Fruit fly (Drosophila melanogaster) whole organism, embryonic: Measurements from ENCODE around the gene Cul6.

Experiments used
- Blimp-1 ChIP-seq: fragments of 200-800 bp; sonication (Bioruptor generic); optimal IDR thresholded peaks from 3 replicates; lab custom pipeline; 2018; ENCODE audit warnings: missing biosample characterization, missing genetic modification characterization, mild to moderate bottlenecking, moderate library complexity, missing genetic modification reagents
- C15 ChIP-seq: fragments of 200-800 bp; sonication (Bioruptor generic); IDR thresholded peaks from 3 replicates; pipeline ENCODE4 v1.3.6; 2022; ENCODE audit warnings: missing biosample characterization, missing genetic modification characterization
- CG10462 ChIP-seq: fragments of 200-800 bp; sonication (Bioruptor generic); optimal IDR thresholded peaks from 2 replicates; lab custom pipeline; 2016; ENCODE audit warnings: missing biosample characterization, missing genetic modification characterization
- CG10979 ChIP-seq: fragments of 200-800 bp; sonication (Bioruptor generic); optimal IDR thresholded peaks from 2 replicates; lab custom pipeline; 2018; ENCODE audit warnings: missing biosample characterization, mild to moderate bottlenecking, missing genetic modification characterization, moderate library complexity
- CG13894 ChIP-seq: fragments of 200-800 bp; sonication (Bioruptor generic); optimal IDR thresholded peaks from 3 replicates; lab custom pipeline; 2018; ENCODE audit warnings: missing biosample characterization, mild to moderate bottlenecking, missing genetic modification characterization, moderate library complexity
- CG14860 ChIP-seq: fragments of 200-800 bp; sonication (Bioruptor generic); IDR thresholded peaks from 3 replicates; pipeline ENCODE4 v1.3.6; 2022; ENCODE audit warnings: missing biosample characterization, missing genetic modification characterization; ENCODE audit not compliant: partially characterized antibody
- CG15696 ChIP-seq: fragments of 200-800 bp; sonication (Bioruptor generic); optimal IDR thresholded peaks from 2 replicates; lab custom pipeline; 2019; ENCODE audit warnings: missing biosample characterization, mild to moderate bottlenecking, missing genetic modification characterization, moderate library complexity
- CG17829 ChIP-seq: fragments of 200-800 bp; optimal IDR thresholded peaks from 2 replicates; lab custom pipeline; 2019; ENCODE audit warnings: missing biosample characterization, mild to moderate bottlenecking, missing genetic modification characterization, moderate library complexity
- CG18262 ChIP-seq: fragments of 200-800 bp; optimal IDR thresholded peaks from 3 replicates; lab custom pipeline; 2019; ENCODE audit warnings: missing biosample characterization, mild to moderate bottlenecking, missing genetic modification characterization, moderate library complexity
- CG18476 ChIP-seq: fragments of 200-800 bp; sonication (Bioruptor generic); optimal IDR thresholded peaks from 2 replicates; lab custom pipeline; 2016; ENCODE audit warnings: missing biosample characterization, mild to moderate bottlenecking, missing genetic modification characterization
- CG18764 ChIP-seq: fragments of 200-800 bp; sonication (Bioruptor generic); optimal IDR thresholded peaks from 3 replicates; lab custom pipeline; 2016; ENCODE audit warnings: missing biosample characterization, missing genetic modification characterization
- CG2875 ChIP-seq: fragments of 200-800 bp; sonication (Bioruptor generic); optimal IDR thresholded peaks from 2 replicates; lab custom pipeline; 2017; ENCODE audit warnings: missing biosample characterization, mild to moderate bottlenecking, missing genetic modification characterization, missing genetic modification reagents
- CG31441 ChIP-seq: fragments of 200-800 bp; sonication (Bioruptor generic); IDR thresholded peaks from 2 replicates; pipeline ENCODE4 v1.3.6; 2022; ENCODE audit warnings: missing biosample characterization, missing genetic modification characterization
- CG4328 ChIP-seq: fragments of 200-800 bp; sonication (Bioruptor generic); optimal IDR thresholded peaks from 3 replicates; lab custom pipeline; 2017; ENCODE audit warnings: missing biosample characterization, missing genetic modification reagents, missing genetic modification characterization
- CG5245 ChIP-seq: fragments of 200-800 bp; sonication (Bioruptor generic); optimal IDR thresholded peaks from 3 replicates; lab custom pipeline; 2016; ENCODE audit warnings: missing biosample characterization, missing genetic modification characterization
- CG6272 ChIP-seq: fragments of 200-800 bp; sonication (Bioruptor generic); IDR thresholded peaks from 2 replicates; pipeline ENCODE4 v1.3.6; 2022; ENCODE audit warnings: missing biosample characterization, missing genetic modification characterization
- CG6791 ChIP-seq: fragments of 200-800 bp; sonication (Bioruptor generic); IDR thresholded peaks from 3 replicates; pipeline ENCODE4 v1.3.6; 2022; ENCODE audit warnings: missing biosample characterization, missing genetic modification characterization; ENCODE audit not compliant: partially characterized antibody
- CG9215 ChIP-seq: fragments of 200-800 bp; sonication (Bioruptor generic); IDR thresholded peaks from 2 replicates; pipeline ENCODE4 v1.3.6; 2022; ENCODE audit warnings: missing biosample characterization, missing genetic modification characterization
- CHES-1-like ChIP-seq: fragments of 200-800 bp; sonication (Bioruptor generic); optimal IDR thresholded peaks from 2 replicates; lab custom pipeline; 2016; ENCODE audit warnings: missing biosample characterization, missing genetic modification characterization
- CkIIα-i1 ChIP-seq: fragments of 200-800 bp; sonication (Bioruptor generic); IDR thresholded peaks from 2 replicates; pipeline ENCODE4 v1.3.6; 2022; ENCODE audit warnings: missing biosample characterization, missing genetic modification characterization
- CoRest ChIP-seq: fragments of 200-800 bp; sonication (Bioruptor generic); optimal IDR thresholded peaks from 3 replicates; lab custom pipeline; 2018; ENCODE audit warnings: missing biosample characterization, mild to moderate bottlenecking, missing genetic modification characterization, moderate library complexity
- Dfd ChIP-seq, 2 experiments: fragments of >200 bp; optimal IDR thresholded peaks; 2 replicates each; lab custom pipeline; 2017; ENCODE audit warnings: missing biosample characterization in 2 of 2, missing genetic modification characterization in 2 of 2
- Ets65A ChIP-seq: fragments of 200-800 bp; sonication (Bioruptor generic); peaks from one replicate; lab custom pipeline; 2016; ENCODE audit warnings: missing biosample characterization, missing genetic modification characterization
- GATAe ChIP-seq: fragments of 200-800 bp; sonication (Bioruptor generic); conservative IDR thresholded peaks from 2 replicates; pipeline ENCODE4 v1.3.6; 2022; ENCODE audit warnings: missing biosample characterization, missing genetic modification characterization
- H15 ChIP-seq: fragments of 200-800 bp; sonication (Bioruptor generic); IDR thresholded peaks from 3 replicates; pipeline ENCODE4 v1.3.6; 2022; ENCODE audit warnings: missing biosample characterization, missing genetic modification characterization
- HLHmδ ChIP-seq: fragments of 200-800 bp; sonication (Bioruptor generic); optimal IDR thresholded peaks from 2 replicates; lab custom pipeline; 2018; ENCODE audit warnings: missing biosample characterization, mild to moderate bottlenecking, missing genetic modification characterization, moderate library complexity
- Mrtf ChIP-seq: fragments of 200-800 bp; sonication (Bioruptor generic); IDR thresholded peaks from 3 replicates; pipeline ENCODE4 v1.3.6; 2022; ENCODE audit warnings: missing biosample characterization, missing genetic modification characterization
- NC2α ChIP-seq: fragments of 200-800 bp; sonication (Bioruptor generic); optimal IDR thresholded peaks from 2 replicates; lab custom pipeline; 2016; ENCODE audit warnings: missing biosample characterization, missing genetic modification characterization
- Nf-YA ChIP-seq: fragments of 200-800 bp; sonication (Bioruptor generic); IDR thresholded peaks from 2 replicates; pipeline ENCODE4 v1.3.6; 2022; ENCODE audit warnings: missing biosample characterization, missing genetic modification characterization
- Opbp ChIP-seq: fragments of 200-800 bp; sonication (Bioruptor generic); IDR thresholded peaks from 3 replicates; pipeline ENCODE4 v1.3.6; 2022; ENCODE audit warnings: missing biosample characterization, missing genetic modification characterization; ENCODE audit not compliant: partially characterized antibody
- Pdp1 ChIP-seq, 2 experiments: fragments of 200-800 bp; sonication (Bioruptor generic); optimal IDR thresholded peaks; 3 replicates each; lab custom pipeline; 2016; ENCODE audit warnings: missing biosample characterization in 2 of 2, missing genetic modification characterization in 2 of 2, mild to moderate bottlenecking in 1 of 2, moderate library complexity in 1 of 2
- Ssrp ChIP-seq: fragments of 200-800 bp; sonication (Bioruptor generic); optimal IDR thresholded peaks from 2 replicates; lab custom pipeline; 2018; ENCODE audit warnings: missing biosample characterization, mild to moderate bottlenecking, missing genetic modification characterization, moderate library complexity
- Xbp1 ChIP-seq: fragments of 200-800 bp; sonication (Bioruptor generic); optimal IDR thresholded peaks from 3 replicates; lab custom pipeline; 2016; ENCODE audit warnings: missing biosample characterization, mild to moderate bottlenecking, missing genetic modification characterization
- Xrp1 ChIP-seq: fragments of 200-800 bp; sonication (Bioruptor generic); IDR thresholded peaks from 2 replicates; pipeline ENCODE4 v1.3.6; 2022; ENCODE audit warnings: missing biosample characterization, missing genetic modification characterization
- amos ChIP-seq: fragments of 200-800 bp; sonication (Bioruptor generic); IDR thresholded peaks from 2 replicates; pipeline ENCODE4 v1.3.6; 2022; ENCODE audit warnings: missing biosample characterization, missing genetic modification characterization; ENCODE audit not compliant: partially characterized antibody
- br ChIP-seq: fragments of >200 bp; optimal IDR thresholded peaks from 2 replicates; lab custom pipeline; 2017
- cas ChIP-seq: fragments of 200-800 bp; sonication (Bioruptor generic); IDR thresholded peaks from 2 replicates; pipeline ENCODE4 v1.3.6; 2022; ENCODE audit warnings: missing biosample characterization, missing genetic modification characterization
- ci ChIP-seq: fragments of 200-800 bp; sonication (Bioruptor generic); IDR thresholded peaks from 3 replicates; pipeline ENCODE4 v1.3.6; 2022; ENCODE audit warnings: missing biosample characterization, missing genetic modification characterization
- da ChIP-seq: fragments of 200-800 bp; sonication (Bioruptor generic); optimal IDR thresholded peaks from 2 replicates; lab custom pipeline; 2016; ENCODE audit warnings: missing biosample characterization, missing genetic modification characterization
- dmrt11E ChIP-seq: fragments of 200-800 bp; sonication (Bioruptor generic); optimal IDR thresholded peaks from 3 replicates; lab custom pipeline; 2018; ENCODE audit warnings: missing biosample characterization, mild to moderate bottlenecking, missing genetic modification characterization, moderate library complexity
- grn ChIP-seq: fragments of 200-800 bp; sonication (Bioruptor generic); optimal IDR thresholded peaks from 3 replicates; lab custom pipeline; 2017; ENCODE audit warnings: missing biosample characterization, missing genetic modification characterization
- inv ChIP-seq: fragments of 200-800 bp; sonication (Bioruptor generic); IDR thresholded peaks from 2 replicates; pipeline ENCODE4 v1.3.6; 2022; ENCODE audit warnings: missing biosample characterization, missing genetic modification characterization; ENCODE audit not compliant: partially characterized antibody
- ken ChIP-seq: fragments of 200-800 bp; sonication (Bioruptor generic); IDR thresholded peaks from 3 replicates; pipeline ENCODE4 v1.3.6; 2022; ENCODE audit warnings: missing biosample characterization, missing genetic modification characterization
- kni ChIP-seq: fragments of 200-800 bp; sonication (Bioruptor generic); optimal IDR thresholded peaks from 3 replicates; lab custom pipeline; 2017; ENCODE audit warnings: mild to moderate bottlenecking, missing biosample characterization, missing genetic modification reagents, missing genetic modification characterization
- lola ChIP-seq, 3 experiments: fragments of >200 bp in 2 of 3; fragments of 200-800 bp in 1 of 3; sonication (Bioruptor generic) in 1 of 3; optimal IDR thresholded peaks; 2 replicates each; lab custom pipeline; 2017 to 2019; ENCODE audit warnings: missing biosample characterization in 3 of 3, missing genetic modification characterization in 3 of 3, mild to moderate bottlenecking in 1 of 3, moderate library complexity in 1 of 3
- mam ChIP-seq: fragments of 200-800 bp; sonication (Bioruptor generic); optimal IDR thresholded peaks from 3 replicates; lab custom pipeline; 2016; ENCODE audit warnings: missing biosample characterization, missing genetic modification characterization
- phol ChIP-seq: fragments of 200-800 bp; sonication (Bioruptor generic); optimal IDR thresholded peaks from 3 replicates; lab custom pipeline; 2018; ENCODE audit warnings: missing biosample characterization, mild to moderate bottlenecking, missing genetic modification characterization, moderate library complexity
- sens ChIP-seq: fragments of 200-800 bp; sonication (Bioruptor generic); peaks from one replicate; lab custom pipeline; 2016; ENCODE audit warnings: missing biosample characterization, missing genetic modification characterization
- toy ChIP-seq: fragments of 200-800 bp; sonication (Bioruptor generic); IDR thresholded peaks from 2 replicates; pipeline ENCODE4 v1.3.6; 2022; ENCODE audit warnings: missing biosample characterization, missing genetic modification characterization
- twi ChIP-seq: fragments of 200-800 bp; optimal IDR thresholded peaks from 2 replicates; lab custom pipeline; 2019; ENCODE audit warnings: missing biosample characterization, mild to moderate bottlenecking, missing genetic modification characterization, moderate library complexity
- unpg ChIP-seq: fragments of 200-800 bp; sonication (Bioruptor generic); optimal IDR thresholded peaks from 3 replicates; lab custom pipeline; 2018; ENCODE audit warnings: missing biosample characterization, mild to moderate bottlenecking, missing genetic modification characterization, moderate library complexity
- wek ChIP-seq: fragments of 200-800 bp; sonication (Bioruptor generic); optimal IDR thresholded peaks from 3 replicates; lab custom pipeline; 2018; ENCODE audit warnings: missing biosample characterization, mild to moderate bottlenecking, missing genetic modification characterization, moderate library complexity

Cul6 gene

DNA sequence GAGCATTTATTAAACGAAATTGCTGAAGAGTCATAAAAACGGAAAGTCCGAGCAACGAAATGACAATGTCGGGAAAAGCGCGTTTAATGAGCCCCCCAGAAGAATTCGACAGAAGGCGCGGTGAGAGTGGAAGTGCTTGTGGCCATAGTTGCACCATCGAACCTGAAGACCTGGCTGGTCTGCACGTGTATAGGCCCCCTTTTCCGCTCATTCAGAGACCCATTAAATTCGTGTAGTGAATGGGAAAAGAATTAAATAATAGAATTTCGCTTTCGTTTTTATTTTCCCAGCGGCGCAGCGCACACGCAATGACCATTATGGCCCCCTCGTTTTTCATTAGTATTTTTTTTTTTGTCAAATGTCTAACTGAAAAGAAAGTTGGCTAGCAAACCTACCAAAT lies 21.9 kb upstream of the Cul6 start:
- TF ChIP-seq wek (GFP tag; lab: Kevin White, UChicago): no peak
- TF ChIP-seq CG14860: 0 out of 3 replicates have a peak, but pooled peaks have one; percentile 43
- TF ChIP-seq CG9215: no peak
- TF ChIP-seq CG18476 (GFP tag; lab: Kevin White, UChicago): no peak
- no peak for TF ChIP-seq CG6272 (GFP tag; lab: Robert Waterston, UW)
- TF ChIP-seq NC2α (GFP tag; lab: Kevin White, UChicago): no peak
- peak; percentile 73 for TF ChIP-seq sens (GFP tag; lab: Kevin White, UChicago)
- TF ChIP-seq Nf-YA (GFP tag; lab: Robert Waterston, UW): no peak
- no peak for TF ChIP-seq CG10462 (GFP tag; lab: Kevin White, UChicago)
- 0 out of 3 replicates have a peak, but pooled peaks have one; percentile 15 for TF ChIP-seq ci
- no peak for TF ChIP-seq GATAe (GFP tag; lab: Robert Waterston, UW)
- peak; percentile 66 for TF ChIP-seq CG18764 (GFP tag; lab: Kevin White, UChicago)
- TF ChIP-seq unpg (GFP tag; lab: Kevin White, UChicago): no peak
- TF ChIP-seq CG10979 (tag; lab: Kevin White, UChicago): peak; percentile 39
- no peak for TF ChIP-seq CG17829 (tag; lab: Kevin White, UChicago)
- TF ChIP-seq ken (GFP tag; lab: Robert Waterston, UW): 0 out of 3 replicates have a peak, but pooled peaks have one; percentile 8
- TF ChIP-seq CG2875 (GFP tag; lab: Kevin White, UChicago): no peak
- 0 out of 3 replicates have a peak, but pooled peaks have one; percentile 38 for TF ChIP-seq C15
- no peak for TF ChIP-seq CkIIα-i1
- TF ChIP-seq Xbp1 (GFP tag; lab: Kevin White, UChicago): no peak
- peak; percentile 4 for TF ChIP-seq Ets65A (GFP tag; lab: Kevin White, UChicago)
- TF ChIP-seq br (lab: Kevin White, UChicago): no peak
- TF ChIP-seq CG6791: 0 out of 3 replicates have a peak, but pooled peaks have one; percentile 24
- peak; percentile 22; the same call in 1 of the 2 replicates for TF ChIP-seq Xrp1 (GFP tag; lab: Robert Waterston, UW)
- TF ChIP-seq CG15696 (tag; lab: Kevin White, UChicago): peak; percentile 23
- no peak for TF ChIP-seq CG31441 (GFP tag; lab: Robert Waterston, UW)
- TF ChIP-seq phol: peak; percentile 10
- TF ChIP-seq CG5245 (GFP tag; lab: Kevin White, UChicago): no peak
- TF ChIP-seq Opbp: peak; percentile 28; the same call in 1 of the 3 replicates
- TF ChIP-seq Ssrp (tag; lab: Kevin White, UChicago): no peak
- TF ChIP-seq kni (GFP tag; lab: Kevin White, UChicago): peak; percentile 24
- no peak for TF ChIP-seq CG13894 (tag; lab: Kevin White, UChicago)
- TF ChIP-seq Dfd (GFP tag; optimal IDR thresholded peaks at IDR 0.05; lab: Kevin White, UChicago): no peak
- peak; percentile 4 for TF ChIP-seq dmrt11E (tag; lab: Kevin White, UChicago)
- peak; percentile 89 for TF ChIP-seq Blimp-1 (GFP tag; lab: Kevin White, UChicago)
- TF ChIP-seq cas (GFP tag; lab: Robert Waterston, UW): no peak
- TF ChIP-seq toy (GFP tag; lab: Robert Waterston, UW): no peak
- no peak for TF ChIP-seq H15 (GFP tag; lab: Robert Waterston, UW)
- TF ChIP-seq, all 482 proteins: peak for 16

DNA sequence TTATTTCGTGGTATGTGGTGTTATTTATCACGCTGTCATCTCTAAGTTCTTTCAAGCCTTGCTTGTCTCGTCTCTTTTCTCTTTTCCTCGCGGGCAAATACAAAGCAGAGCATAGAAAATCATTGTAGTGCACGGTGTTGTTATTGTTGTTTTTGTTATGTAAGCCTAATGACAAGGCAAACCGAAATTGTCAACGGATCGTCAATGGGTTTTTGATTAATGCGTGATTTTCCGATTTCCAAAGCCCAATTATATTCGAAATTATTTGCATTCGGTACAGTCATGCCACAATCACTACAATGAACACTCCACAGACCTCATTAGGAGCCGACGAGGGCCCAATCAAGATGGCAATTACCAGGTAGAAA lies 21.4 kb upstream of the Cul6 start:
- TF ChIP-seq grn (GFP tag; lab: Kevin White, UChicago): no peak
- TF ChIP-seq CG18262 (tag; lab: Kevin White, UChicago): no peak
- no peak for TF ChIP-seq Mrtf (GFP tag; lab: Robert Waterston, UW)
- TF ChIP-seq HLHmδ (GFP tag; lab: Kevin White, UChicago): no peak
- no peak for TF ChIP-seq da (GFP tag; lab: Kevin White, UChicago)
- peak in 1 of 2 experiments; percentile 62 for TF ChIP-seq Pdp1 (GFP tag; optimal IDR thresholded peaks at IDR 0.05; lab: Kevin White, UChicago)
- TF ChIP-seq Ets65A (GFP tag; lab: Kevin White, UChicago): no peak
- TF ChIP-seq CG4328 (GFP tag; lab: Kevin White, UChicago): no peak
- no peak for TF ChIP-seq amos
- no peak for TF ChIP-seq twi (tag; lab: Kevin White, UChicago)
- no peak for TF ChIP-seq inv
- TF ChIP-seq lola (GFP tag; optimal IDR thresholded peaks at IDR 0.05; lab: Kevin White, UChicago): peak in 1 of 3 experiments; percentile 49
- no peak for TF ChIP-seq CoRest (tag; lab: Kevin White, UChicago)
- TF ChIP-seq mam (GFP tag; lab: Kevin White, UChicago): no peak
- no peak for TF ChIP-seq CHES-1-like (GFP tag; lab: Kevin White, UChicago)
- no peak for TF ChIP-seq Xrp1 (GFP tag; lab: Robert Waterston, UW)
- TF ChIP-seq phol: no peak
